Fruit fly (Drosophila melanogaster) whole organism, embryonic: ENCODE data around the gene CG33325.
A peak's percentile ranks its signal among the peaks of the same experiment; 100 is the strongest.

Experiments used
- Aef1 ChIP-seq: fragments of 200-800 bp; sonication (Bioruptor generic); IDR thresholded peaks from 3 replicates; pipeline ENCODE4 v1.3.6; 2022; ENCODE audit warnings: missing biosample characterization, missing genetic modification characterization
- CG11695 ChIP-seq: fragments of 200-800 bp; sonication (Bioruptor generic); IDR thresholded peaks from 3 replicates; pipeline ENCODE4 v1.3.6; 2022; ENCODE audit warnings: missing biosample characterization, missing genetic modification characterization
- CG12299 ChIP-seq: fragments of 200-800 bp; sonication (Bioruptor generic); optimal IDR thresholded peaks from 2 replicates; lab custom pipeline; 2018; ENCODE audit warnings: missing biosample characterization, mild to moderate bottlenecking, missing genetic modification characterization
- CG13894 ChIP-seq: fragments of 200-800 bp; sonication (Bioruptor generic); optimal IDR thresholded peaks from 3 replicates; lab custom pipeline; 2018; ENCODE audit warnings: missing biosample characterization, mild to moderate bottlenecking, missing genetic modification characterization, moderate library complexity
- CG15073 ChIP-seq: fragments of 200-800 bp; sonication (Bioruptor generic); optimal IDR thresholded peaks from 2 replicates; lab custom pipeline; 2016; ENCODE audit warnings: missing biosample characterization, missing genetic modification characterization
- CG16779 ChIP-seq: fragments of 200-800 bp; sonication (Bioruptor generic); IDR thresholded peaks from 2 replicates; pipeline ENCODE4 v1.3.6; 2022; ENCODE audit warnings: missing biosample characterization, missing genetic modification characterization
- CG17612 ChIP-seq: fragments of 200-800 bp; sonication (Bioruptor generic); IDR thresholded peaks from 2 replicates; pipeline ENCODE4 v1.3.6; 2022; ENCODE audit warnings: missing biosample characterization, missing genetic modification characterization
- CG17912 ChIP-seq: fragments of 200-800 bp; sonication (Bioruptor generic); optimal IDR thresholded peaks from 2 replicates; lab custom pipeline; 2018; ENCODE audit warnings: missing biosample characterization, mild to moderate bottlenecking, missing genetic modification characterization
- CG18599 ChIP-seq: fragments of 200-800 bp; sonication (Bioruptor generic); optimal IDR thresholded peaks from 3 replicates; lab custom pipeline; 2017; ENCODE audit warnings: missing biosample characterization, missing genetic modification characterization, mild to moderate bottlenecking, moderate library complexity, missing genetic modification reagents
- CG2116 ChIP-seq: fragments of 200-800 bp; sonication (Bioruptor generic); optimal IDR thresholded peaks from 3 replicates; lab custom pipeline; 2018; ENCODE audit warnings: missing biosample characterization, mild to moderate bottlenecking, missing genetic modification characterization
- CG2129 ChIP-seq: fragments of 200-800 bp; sonication (Bioruptor generic); IDR thresholded peaks from 2 replicates; pipeline ENCODE4 v1.3.6; 2022; ENCODE audit warnings: missing biosample characterization, missing genetic modification characterization; ENCODE audit not compliant: partially characterized antibody
- CG3281 ChIP-seq: fragments of 200-800 bp; sonication (Bioruptor generic); optimal IDR thresholded peaks from 3 replicates; lab custom pipeline; 2017; ENCODE audit warnings: missing biosample characterization, mild to moderate bottlenecking, missing genetic modification characterization
- CG34224 ChIP-seq: fragments of 200-800 bp; sonication (Bioruptor generic); IDR thresholded peaks from 3 replicates; pipeline ENCODE4 v1.3.6; 2022; ENCODE audit warnings: missing biosample characterization, missing genetic modification characterization; ENCODE audit not compliant: partially characterized antibody
- CG34422 ChIP-seq: fragments of 200-800 bp; sonication (Bioruptor generic); IDR thresholded peaks from 3 replicates; pipeline ENCODE4 v1.3.6; 2022; ENCODE audit warnings: missing biosample characterization, missing genetic modification characterization
- CG4424 ChIP-seq: fragments of 200-800 bp; sonication (Bioruptor generic); optimal IDR thresholded peaks from 3 replicates; lab custom pipeline; 2016; ENCODE audit warnings: missing biosample characterization, missing genetic modification characterization
- CG5953 ChIP-seq: fragments of 200-800 bp; sonication (Bioruptor generic); IDR thresholded peaks from 2 replicates; pipeline ENCODE4 v1.3.6; 2022; ENCODE audit warnings: missing biosample characterization, missing genetic modification characterization
- CG8089 ChIP-seq: fragments of 200-800 bp; sonication (Bioruptor generic); optimal IDR thresholded peaks from 3 replicates; lab custom pipeline; 2016; ENCODE audit warnings: missing biosample characterization, missing genetic modification characterization
- CG9817 ChIP-seq: fragments of 200-800 bp; sonication (Bioruptor generic); optimal IDR thresholded peaks from 2 replicates; lab custom pipeline; 2018; ENCODE audit warnings: missing biosample characterization, mild to moderate bottlenecking, missing genetic modification characterization, moderate library complexity
- Doc2 ChIP-seq: fragments of 200-800 bp; sonication (Bioruptor generic); IDR thresholded peaks from 2 replicates; pipeline ENCODE4 v1.3.6; 2022; ENCODE audit warnings: missing biosample characterization, missing genetic modification characterization
- Drgx ChIP-seq: fragments of 200-800 bp; sonication (Bioruptor generic); IDR thresholded peaks from 2 replicates; pipeline ENCODE4 v1.3.6; 2022; ENCODE audit warnings: missing biosample characterization, missing genetic modification characterization
- Fer1 ChIP-seq: fragments of 200-800 bp; sonication (Bioruptor generic); optimal IDR thresholded peaks from 2 replicates; lab custom pipeline; 2017; ENCODE audit warnings: missing biosample characterization, mild to moderate bottlenecking, missing genetic modification characterization
- Fer3 ChIP-seq: fragments of 200-800 bp; sonication (Bioruptor generic); optimal IDR thresholded peaks from 2 replicates; lab custom pipeline; 2018; ENCODE audit warnings: missing biosample characterization, mild to moderate bottlenecking, missing genetic modification characterization, moderate library complexity
- Gsc ChIP-seq: fragments of 200-800 bp; sonication (Bioruptor generic); IDR thresholded peaks from 2 replicates; pipeline ENCODE4 v1.3.6; 2022; ENCODE audit warnings: missing biosample characterization, missing genetic modification characterization
- Hr78 ChIP-seq, 2 experiments: fragments of 200-800 bp in 1 of 2; fragments of >200 bp in 1 of 2; sonication (Bioruptor generic) in 1 of 2; optimal IDR thresholded peaks; 2 replicates each; lab custom pipeline; 2017 to 2019; ENCODE audit warnings: missing biosample characterization in 2 of 2, missing genetic modification characterization in 2 of 2, mild to moderate bottlenecking in 1 of 2, moderate library complexity in 1 of 2
- PHDP ChIP-seq: fragments of 200-800 bp; sonication (Bioruptor generic); optimal IDR thresholded peaks from 3 replicates; lab custom pipeline; 2018; ENCODE audit warnings: missing biosample characterization, mild to moderate bottlenecking, missing genetic modification characterization, moderate library complexity
- Ravus ChIP-seq: fragments of 200-800 bp; sonication (Bioruptor generic); IDR thresholded peaks from 2 replicates; pipeline ENCODE4 v1.3.6; 2022; ENCODE audit warnings: missing biosample characterization, missing genetic modification characterization
- Scr ChIP-seq: fragments of 200-800 bp; sonication (Bioruptor generic); IDR thresholded peaks from 2 replicates; pipeline ENCODE4 v1.3.6; 2022; ENCODE audit warnings: missing biosample characterization, missing genetic modification characterization; ENCODE audit not compliant: partially characterized antibody
- Vsx1 ChIP-seq: fragments of 200-800 bp; sonication (Bioruptor generic); optimal IDR thresholded peaks from 2 replicates; lab custom pipeline; 2017; ENCODE audit warnings: missing biosample characterization, mild to moderate bottlenecking, missing genetic modification characterization, missing genetic modification reagents
- ara ChIP-seq: fragments of 200-800 bp; sonication (Bioruptor generic); IDR thresholded peaks from 2 replicates; pipeline ENCODE4 v1.3.6; 2022; ENCODE audit warnings: missing biosample characterization, missing genetic modification characterization
- br ChIP-seq: fragments of >200 bp; optimal IDR thresholded peaks from 2 replicates; lab custom pipeline; 2017
- cato ChIP-seq: fragments of 200-800 bp; sonication (Bioruptor generic); optimal IDR thresholded peaks from 2 replicates; lab custom pipeline; 2016; ENCODE audit warnings: missing biosample characterization, missing genetic modification characterization, borderline replicate concordance
- chm ChIP-seq: fragments of 200-800 bp; sonication (Bioruptor generic); IDR thresholded peaks from 2 replicates; pipeline ENCODE4 v1.3.6; 2022; ENCODE audit warnings: missing biosample characterization, missing genetic modification characterization
- crol ChIP-seq: fragments of 200-800 bp; sonication (Bioruptor generic); IDR thresholded peaks from 2 replicates; pipeline ENCODE4 v1.3.6; 2022; ENCODE audit warnings: missing biosample characterization, missing genetic modification characterization
- danr ChIP-seq: fragments of 200-800 bp; sonication (Bioruptor generic); IDR thresholded peaks from 2 replicates; pipeline ENCODE4 v1.3.6; 2022; ENCODE audit warnings: missing biosample characterization, missing genetic modification characterization
- dpn ChIP-seq, 2 experiments: fragments of 200-800 bp; sonication (Bioruptor generic); optimal IDR thresholded peaks; 3 replicates each; lab custom pipeline; 2016; ENCODE audit warnings: missing biosample characterization in 2 of 2, missing genetic modification characterization in 2 of 2
- gsb-n ChIP-seq: fragments of 200-800 bp; sonication (Bioruptor generic); optimal IDR thresholded peaks from 3 replicates; lab custom pipeline; 2018; ENCODE audit warnings: missing biosample characterization, mild to moderate bottlenecking, missing genetic modification characterization
- gt ChIP-seq: fragments of 200-800 bp; sonication (Bioruptor generic); IDR thresholded peaks from 2 replicates; pipeline ENCODE4 v1.3.6; 2022; ENCODE audit warnings: missing biosample characterization, missing genetic modification characterization
- kah ChIP-seq: fragments of 200-800 bp; sonication (Bioruptor generic); optimal IDR thresholded peaks from 2 replicates; lab custom pipeline; 2018; ENCODE audit warnings: missing biosample characterization, mild to moderate bottlenecking, missing genetic modification characterization
- knrl ChIP-seq: fragments of 200-800 bp; sonication (Bioruptor generic); IDR thresholded peaks from 3 replicates; pipeline ENCODE4 v1.3.6; 2022; ENCODE audit warnings: missing biosample characterization, missing genetic modification characterization; ENCODE audit not compliant: partially characterized antibody
- mam ChIP-seq: fragments of 200-800 bp; sonication (Bioruptor generic); optimal IDR thresholded peaks from 3 replicates; lab custom pipeline; 2016; ENCODE audit warnings: missing biosample characterization, missing genetic modification characterization
- odd ChIP-seq: fragments of 200-800 bp; sonication (Bioruptor generic); optimal IDR thresholded peaks from 2 replicates; lab custom pipeline; 2017; ENCODE audit warnings: missing biosample characterization, mild to moderate bottlenecking, missing genetic modification characterization
- pan ChIP-seq, 4 experiments: fragments of >200 bp in 3 of 4; fragments of 200-800 bp in 1 of 4; sonication (Bioruptor generic) in 1 of 4; optimal IDR thresholded peaks in 3 of 4; IDR thresholded peaks in 1 of 4; 2 replicates each; pipeline versions ENCODE4 v1.3.6 to Lab custom; 2017 to 2022; ENCODE audit warnings: missing biosample characterization in 2 of 4, missing genetic modification characterization in 2 of 4, mixed read lengths in 1 of 4
- pum ChIP-seq: fragments of 200-800 bp; sonication (Bioruptor generic); optimal IDR thresholded peaks from 2 replicates; lab custom pipeline; 2016; ENCODE audit warnings: missing biosample characterization, missing genetic modification characterization
- sob ChIP-seq: fragments of 200-800 bp; sonication (Bioruptor generic); IDR thresholded peaks from 2 replicates; pipeline ENCODE4 v1.3.6; 2022; ENCODE audit warnings: missing biosample characterization, missing genetic modification characterization
- ssp ChIP-seq: fragments of 200-800 bp; sonication (Bioruptor generic); IDR thresholded peaks from 2 replicates; pipeline ENCODE4 v1.3.6; 2022; ENCODE audit warnings: missing biosample characterization, missing genetic modification characterization
- sug ChIP-seq: fragments of 200-800 bp; optimal IDR thresholded peaks from 2 replicates; lab custom pipeline; 2019; ENCODE audit warnings: missing biosample characterization, mild to moderate bottlenecking, missing genetic modification characterization, moderate library complexity
- tgo ChIP-seq: fragments of 200-800 bp; sonication (Bioruptor generic); IDR thresholded peaks from 3 replicates; pipeline ENCODE4 v1.3.6; 2022; ENCODE audit warnings: missing biosample characterization, missing genetic modification characterization
- ttk ChIP-seq: fragments of 200-800 bp; sonication (Bioruptor generic); IDR thresholded peaks from 2 replicates; pipeline ENCODE4 v2.1.2; 2022; ENCODE audit warnings: missing biosample characterization, missing genetic modification characterization
- vnd ChIP-seq: fragments of 200-800 bp; sonication (Bioruptor generic); IDR thresholded peaks from 3 replicates; pipeline ENCODE4 v1.3.6; 2022; ENCODE audit warnings: missing biosample characterization, missing genetic modification characterization; ENCODE audit not compliant: partially characterized antibody
- wor ChIP-seq: fragments of 200-800 bp; sonication (Bioruptor generic); IDR thresholded peaks from 2 replicates; pipeline ENCODE4 v1.3.6; 2022; ENCODE audit warnings: missing biosample characterization, missing genetic modification characterization

CG33325 gene

dm6 chr3R:8663668-8664283 lies 16.1 kb downstream of the CG33325 start, which contains the start of gene CG8032 (continued):
- no peak for TF ChIP-seq danr (GFP tag; lab: Robert Waterston, UW)
- no peak for TF ChIP-seq Doc2 (GFP tag; lab: Robert Waterston, UW)
- no peak for TF ChIP-seq CG11695 (GFP tag; lab: Robert Waterston, UW)
- TF ChIP-seq chm (GFP tag; lab: Robert Waterston, UW) = no peak
- no peak for TF ChIP-seq wor (GFP tag; lab: Robert Waterston, UW)
- TF ChIP-seq Fer1 = no peak
- no peak; the same call in 2 of the 3 replicates for TF ChIP-seq tgo
- peak; percentile 41 for TF ChIP-seq CG4424
- peak; percentile 23 for TF ChIP-seq gsb-n (tag; lab: Kevin White, UChicago)
- TF ChIP-seq CG2116 (GFP tag; lab: Kevin White, UChicago) = peak; percentile 93
- no peak for TF ChIP-seq Vsx1 (GFP tag; lab: Kevin White, UChicago)
- no peak for TF ChIP-seq CG34422 (GFP tag; lab: Robert Waterston, UW)
- no peak for TF ChIP-seq Ravus
- TF ChIP-seq sob = peak; percentile 18; the same call in 1 of the 2 replicates
- no peak for TF ChIP-seq CG5953
- no peak for TF ChIP-seq ara (GFP tag; lab: Robert Waterston, UW)
- no peak for TF ChIP-seq CG17612
- no peak for TF ChIP-seq ssp
- no peak for TF ChIP-seq odd (GFP tag; lab: Kevin White, UChicago)
- TF ChIP-seq sug (tag; lab: Kevin White, UChicago) = peak; percentile 39
- peak; percentile 69 for TF ChIP-seq pum (GFP tag; lab: Kevin White, UChicago)
- peak; percentile 7 for TF ChIP-seq CG18599 (GFP tag; lab: Kevin White, UChicago)
- peak; percentile 76; the same call in 2 of the 3 replicates for TF ChIP-seq CG34224 (GFP tag; lab: Robert Waterston, UW)
- TF ChIP-seq CG9817 (tag; lab: Kevin White, UChicago) = peak; percentile 31
- TF ChIP-seq CG3281 = no peak
- TF ChIP-seq Gsc (GFP tag; lab: Robert Waterston, UW) = no peak
- TF ChIP-seq Hr78 (GFP tag; optimal IDR thresholded peaks at IDR 0.05; lab: Kevin White, UChicago) = peak in 1 of 2 experiments; percentile 11
- TF ChIP-seq dpn (GFP tag; optimal IDR thresholded peaks at IDR 0.05; lab: Kevin White, UChicago) = peak; percentile 52 to 62
- TF ChIP-seq CG13894 (tag; lab: Kevin White, UChicago) = peak; percentile 46
- no peak for TF ChIP-seq Drgx (GFP tag; lab: Robert Waterston, UW)
- TF ChIP-seq crol (GFP tag; lab: Robert Waterston, UW) = no peak
- TF ChIP-seq CG16779 = no peak
- TF ChIP-seq CG15073 = no peak
- peak; percentile 65 for TF ChIP-seq knrl (GFP tag; lab: Robert Waterston, UW)
- no peak for TF ChIP-seq br (lab: Kevin White, UChicago)
- peak; percentile 44 for TF ChIP-seq kah
- TF ChIP-seq Fer3 (tag; lab: Kevin White, UChicago) = peak; percentile 11
- TF ChIP-seq PHDP (tag; lab: Kevin White, UChicago) = peak; percentile 30
- no peak for TF ChIP-seq cato (GFP tag; lab: Kevin White, UChicago)
- no peak for TF ChIP-seq gt (GFP tag; lab: Robert Waterston, UW)
- TF ChIP-seq CG2129 (GFP tag; lab: Robert Waterston, UW) = peak; percentile 34; the same call in 1 of the 2 replicates
- TF ChIP-seq CG8089 (GFP tag; lab: Kevin White, UChicago) = no peak
- no peak for TF ChIP-seq pan (optimal IDR thresholded peaks at IDR 0.05; lab: Kevin White, UChicago)
- no peak for TF ChIP-seq pan (GFP tag; optimal IDR thresholded peaks at IDR 0.05 in 1 of 2, IDR thresholded peaks at IDR 0.05 in 1 of 2)
- TF ChIP-seq ttk (GFP tag; lab: Robert Waterston, UW) = peak; percentile 36; the same call in 1 of the 2 replicates
- peak; percentile 27 for TF ChIP-seq CG17912 (GFP tag; lab: Kevin White, UChicago)
- peak; percentile 64 for TF ChIP-seq mam (GFP tag; lab: Kevin White, UChicago)
- no peak for TF ChIP-seq Aef1 (GFP tag; lab: Robert Waterston, UW)
- TF ChIP-seq Scr (GFP tag; lab: Robert Waterston, UW) = peak; percentile 77
- TF ChIP-seq CG12299 (tag; lab: Kevin White, UChicago) = no peak
- TF ChIP-seq vnd (GFP tag; lab: Robert Waterston, UW) = peak; percentile 41; the same call in 1 of the 3 replicates
